Worm (Caenorhabditis elegans): ENCODE data around the gene skr-16.

skr-16 gene

ce11 chrIV:7175346-7175745 lies 6.8 kb downstream of the skr-16 start, which contains the start of gene C42D4.19:
C42D4.19 (plus strand) TSS chrIV:7175646.
- TF ChIP-seq ref-1 (GFP tag; conservative IDR thresholded peaks at IDR 0.05) (no peak), tab-1 (GFP tag; IDR thresholded peaks at IDR 0.05) (no peak), ztf-23 (GFP tag; IDR thresholded peaks at IDR 0.05) (no peak), med-1 (GFP tag; optimal IDR thresholded peaks at IDR 0.05; ENCODE audit: insufficient read depth) (no peak), ztf-29 (GFP tag; IDR thresholded peaks at IDR 0.05) (no peak), flt-1 (GFP tag; IDR thresholded peaks at IDR 0.05) (no peak), cog-1 (tag; optimal IDR thresholded peaks at IDR 0.05) (no peak), klf-2 (GFP tag; conservative IDR thresholded peaks at IDR 0.05) (no peak), T22C8.4 (GFP tag; IDR thresholded peaks at IDR 0.05) (no peak)

DNA sequence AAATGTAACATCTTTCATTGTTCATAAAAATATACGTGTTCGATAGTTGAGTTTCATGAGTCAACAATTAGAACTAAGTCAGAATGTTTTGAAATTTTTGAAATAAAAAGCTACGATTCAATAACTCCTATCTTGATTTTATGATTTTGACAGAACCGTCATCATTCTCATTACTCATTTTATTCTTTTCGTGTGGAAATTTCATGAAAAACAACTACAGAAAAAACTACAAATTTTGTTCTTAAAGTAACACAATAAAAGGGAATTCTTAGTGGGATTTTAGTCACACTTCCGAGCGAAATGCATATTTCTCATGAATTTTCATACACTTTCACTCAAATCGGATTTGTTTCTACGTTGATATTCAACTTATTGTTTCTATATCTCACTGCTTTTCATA lies 8.4 kb downstream of the skr-16 start, which contains the start of gene str-44:
TSS of gene str-44 (plus strand) at position 301 of the 400 bp plus-strand sequence.
- no peak for TF ChIP-seq flt-1 (GFP tag; IDR thresholded peaks at IDR 0.05)
- TF ChIP-seq ztf-23 (GFP tag; IDR thresholded peaks at IDR 0.05) = no peak
- no peak for TF ChIP-seq tab-1 (GFP tag; IDR thresholded peaks at IDR 0.05)
- TF ChIP-seq ztf-29 (GFP tag; IDR thresholded peaks at IDR 0.05) = no peak
- no peak for TF ChIP-seq med-1 (GFP tag; optimal IDR thresholded peaks at IDR 0.05; ENCODE audit: insufficient read depth)
- no peak for TF ChIP-seq ref-1 (GFP tag; conservative IDR thresholded peaks at IDR 0.05)
- TF ChIP-seq cog-1 (tag; optimal IDR thresholded peaks at IDR 0.05) = no peak
- TF ChIP-seq klf-2 (GFP tag; conservative IDR thresholded peaks at IDR 0.05) = no peak
- no peak for TF ChIP-seq T22C8.4 (GFP tag; IDR thresholded peaks at IDR 0.05)

DNA sequence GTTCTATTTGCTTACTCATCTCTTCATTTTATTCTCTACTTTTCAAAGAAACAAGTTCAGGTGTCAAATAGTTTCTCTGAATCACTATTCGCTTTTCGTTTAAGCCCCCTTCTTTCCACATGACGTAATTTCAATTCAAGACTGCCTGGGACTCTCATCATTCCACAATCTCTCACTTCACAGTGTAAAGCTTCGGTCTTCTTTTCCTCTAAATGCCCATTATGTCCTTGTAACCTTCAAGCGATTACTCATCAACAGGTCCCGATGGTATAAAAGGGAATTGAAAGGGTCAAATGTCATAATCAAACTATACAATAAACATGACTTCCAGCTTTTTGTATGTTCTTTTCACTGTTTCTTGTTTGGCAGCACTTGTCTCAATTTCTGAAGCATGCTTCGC lies 10.4 kb downstream of the skr-16 start, which contains the start of gene C42D4.3:
TSS of gene C42D4.3 (plus strand) at position 298 of the 400 bp plus-strand sequence.
- TF ChIP-seq ztf-23 (GFP tag; IDR thresholded peaks at IDR 0.05) = no peak
- no peak for TF ChIP-seq klf-2 (GFP tag; conservative IDR thresholded peaks at IDR 0.05)
- TF ChIP-seq ref-1 (GFP tag; conservative IDR thresholded peaks at IDR 0.05) = no peak
- no peak for TF ChIP-seq cog-1 (tag; optimal IDR thresholded peaks at IDR 0.05)
- TF ChIP-seq tab-1 (GFP tag; IDR thresholded peaks at IDR 0.05) = no peak
- no peak for TF ChIP-seq ztf-29 (GFP tag; IDR thresholded peaks at IDR 0.05)
- TF ChIP-seq T22C8.4 (GFP tag; IDR thresholded peaks at IDR 0.05) = no peak
- no peak for TF ChIP-seq flt-1 (GFP tag; IDR thresholded peaks at IDR 0.05)
- no peak for TF ChIP-seq med-1 (GFP tag; optimal IDR thresholded peaks at IDR 0.05; ENCODE audit: insufficient read depth)

DNA sequence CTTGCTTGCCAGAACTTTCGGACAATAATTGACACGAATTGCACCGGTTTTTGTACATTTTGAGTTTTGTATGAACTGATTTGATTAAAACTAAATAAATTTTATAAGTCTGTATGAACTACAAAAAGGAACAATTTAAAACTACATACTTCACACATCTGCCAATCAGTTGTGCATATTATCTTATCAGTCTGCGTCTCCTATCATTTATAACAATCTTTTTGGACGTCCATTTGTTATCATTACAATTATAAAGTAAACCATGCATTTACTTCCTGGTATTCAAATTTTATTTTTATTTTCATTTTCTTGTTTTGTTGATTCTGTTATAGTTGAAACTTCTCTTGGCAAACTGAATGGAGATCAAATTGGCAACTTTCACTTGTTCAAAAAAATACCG lies 11.8 kb downstream of the skr-16 start, which contains the start of gene cest-10:
TSS of gene cest-10 (plus strand) at position 254 of the 400 bp plus-strand sequence.
- TF ChIP-seq cog-1 (tag; optimal IDR thresholded peaks at IDR 0.05) (no peak), T22C8.4 (GFP tag; IDR thresholded peaks at IDR 0.05) (no peak), ref-1 (GFP tag; conservative IDR thresholded peaks at IDR 0.05) (no peak), ztf-23 (GFP tag; IDR thresholded peaks at IDR 0.05) (no peak), ztf-29 (GFP tag; IDR thresholded peaks at IDR 0.05) (no peak), med-1 (GFP tag; optimal IDR thresholded peaks at IDR 0.05; ENCODE audit: insufficient read depth) (no peak), klf-2 (GFP tag; conservative IDR thresholded peaks at IDR 0.05) (no peak), tab-1 (GFP tag; IDR thresholded peaks at IDR 0.05) (no peak)

DNA sequence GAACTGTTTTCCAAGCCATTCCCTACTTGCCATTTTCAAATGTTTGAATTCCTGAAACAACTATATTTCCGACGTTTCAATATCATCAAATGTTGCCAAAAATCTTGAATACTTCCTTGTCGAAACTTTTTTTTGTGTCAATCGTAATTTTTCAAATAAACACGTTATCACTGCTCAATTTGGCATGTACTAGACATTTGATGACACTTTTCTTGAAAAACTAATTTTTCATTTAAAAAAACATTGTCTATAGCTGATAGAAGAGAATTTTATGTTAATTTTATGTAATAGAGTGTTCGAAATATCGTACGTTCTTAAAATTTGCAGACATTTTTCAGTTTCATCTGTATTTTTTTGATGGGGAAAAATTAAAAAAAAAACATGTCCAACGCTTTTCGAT lies 14.3 kb downstream of the skr-16 start:
- no peak for TF ChIP-seq ref-1 (GFP tag; conservative IDR thresholded peaks at IDR 0.05)
- TF ChIP-seq ztf-23 (GFP tag; IDR thresholded peaks at IDR 0.05) = no peak
- TF ChIP-seq klf-2 (GFP tag; conservative IDR thresholded peaks at IDR 0.05) = no peak
- no peak for TF ChIP-seq ztf-29 (GFP tag; IDR thresholded peaks at IDR 0.05)
- TF ChIP-seq tab-1 (GFP tag; IDR thresholded peaks at IDR 0.05) = no peak
- no peak for TF ChIP-seq T22C8.4 (GFP tag; IDR thresholded peaks at IDR 0.05)

- TF ChIP-seq cog-1 (tag; optimal IDR thresholded peaks at IDR 0.05) (no peak), ref-1 (GFP tag; conservative IDR thresholded peaks at IDR 0.05) (no peak), tab-1 (GFP tag; IDR thresholded peaks at IDR 0.05) (no peak), ztf-29 (GFP tag; IDR thresholded peaks at IDR 0.05) (no peak), flt-1 (GFP tag; IDR thresholded peaks at IDR 0.05) (no peak), med-1 (GFP tag; optimal IDR thresholded peaks at IDR 0.05; ENCODE audit: insufficient read depth) (no peak), T22C8.4 (GFP tag; IDR thresholded peaks at IDR 0.05) (no peak), klf-2 (GFP tag; conservative IDR thresholded peaks at IDR 0.05) (no peak), ztf-23 (GFP tag; IDR thresholded peaks at IDR 0.05) (no peak)
Measured at ce11 chrIV:7184597-7184996, 16.1 kb downstream of the skr-16 start, which contains the start of gene clec-179. clec-179 (minus strand) TSS chrIV:7184697.

- no peak for TF ChIP-seq ztf-29 (GFP tag; IDR thresholded peaks at IDR 0.05)
- TF ChIP-seq ref-1 (GFP tag; conservative IDR thresholded peaks at IDR 0.05) = no peak
- TF ChIP-seq flt-1 (GFP tag; IDR thresholded peaks at IDR 0.05) = no peak
- no peak for TF ChIP-seq T22C8.4 (GFP tag; IDR thresholded peaks at IDR 0.05)
- TF ChIP-seq med-1 (GFP tag; optimal IDR thresholded peaks at IDR 0.05; ENCODE audit: insufficient read depth) = no peak
- no peak for TF ChIP-seq cog-1 (tag; optimal IDR thresholded peaks at IDR 0.05)
- no peak for TF ChIP-seq tab-1 (GFP tag; IDR thresholded peaks at IDR 0.05)
- no peak for TF ChIP-seq klf-2 (GFP tag; conservative IDR thresholded peaks at IDR 0.05)
Measured at ce11 chrIV:7186756-7187155, 18.2 kb downstream of the skr-16 start, which contains the start of gene str-249. str-249 (minus strand) TSS chrIV:7186856.

DNA sequence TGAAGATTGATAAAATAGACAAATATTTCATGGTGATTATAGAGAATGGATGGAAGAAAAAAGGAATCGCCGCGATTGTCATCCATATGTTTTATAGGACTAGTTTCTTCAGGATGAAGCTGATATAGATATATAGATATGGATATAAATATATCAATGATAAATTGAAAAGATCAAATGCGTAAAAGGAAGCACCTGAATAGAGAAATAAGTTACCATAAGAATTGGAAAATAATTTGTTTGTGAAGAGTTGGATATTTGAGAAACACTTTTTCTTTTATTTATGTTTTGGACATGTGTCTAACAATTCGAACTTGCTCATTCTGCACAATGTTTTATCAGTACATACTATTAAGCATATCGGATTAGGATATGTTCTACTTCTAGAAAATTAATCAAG lies 19.5 kb downstream of the skr-16 start, which contains the start of gene C42D4.13:
TSS of gene C42D4.13 (minus strand) at position 101 of the 400 bp plus-strand sequence.
- TF ChIP-seq T22C8.4 (GFP tag; IDR thresholded peaks at IDR 0.05) (no peak), cog-1 (tag; optimal IDR thresholded peaks at IDR 0.05) (no peak), ztf-29 (GFP tag; IDR thresholded peaks at IDR 0.05) (no peak), ref-1 (GFP tag; conservative IDR thresholded peaks at IDR 0.05) (no peak), flt-1 (GFP tag; IDR thresholded peaks at IDR 0.05) (no peak), tab-1 (GFP tag; IDR thresholded peaks at IDR 0.05) (no peak), klf-2 (GFP tag; conservative IDR thresholded peaks at IDR 0.05) (no peak), ztf-23 (GFP tag; IDR thresholded peaks at IDR 0.05) (no peak), med-1 (GFP tag; optimal IDR thresholded peaks at IDR 0.05; ENCODE audit: insufficient read depth) (no peak)

DNA sequence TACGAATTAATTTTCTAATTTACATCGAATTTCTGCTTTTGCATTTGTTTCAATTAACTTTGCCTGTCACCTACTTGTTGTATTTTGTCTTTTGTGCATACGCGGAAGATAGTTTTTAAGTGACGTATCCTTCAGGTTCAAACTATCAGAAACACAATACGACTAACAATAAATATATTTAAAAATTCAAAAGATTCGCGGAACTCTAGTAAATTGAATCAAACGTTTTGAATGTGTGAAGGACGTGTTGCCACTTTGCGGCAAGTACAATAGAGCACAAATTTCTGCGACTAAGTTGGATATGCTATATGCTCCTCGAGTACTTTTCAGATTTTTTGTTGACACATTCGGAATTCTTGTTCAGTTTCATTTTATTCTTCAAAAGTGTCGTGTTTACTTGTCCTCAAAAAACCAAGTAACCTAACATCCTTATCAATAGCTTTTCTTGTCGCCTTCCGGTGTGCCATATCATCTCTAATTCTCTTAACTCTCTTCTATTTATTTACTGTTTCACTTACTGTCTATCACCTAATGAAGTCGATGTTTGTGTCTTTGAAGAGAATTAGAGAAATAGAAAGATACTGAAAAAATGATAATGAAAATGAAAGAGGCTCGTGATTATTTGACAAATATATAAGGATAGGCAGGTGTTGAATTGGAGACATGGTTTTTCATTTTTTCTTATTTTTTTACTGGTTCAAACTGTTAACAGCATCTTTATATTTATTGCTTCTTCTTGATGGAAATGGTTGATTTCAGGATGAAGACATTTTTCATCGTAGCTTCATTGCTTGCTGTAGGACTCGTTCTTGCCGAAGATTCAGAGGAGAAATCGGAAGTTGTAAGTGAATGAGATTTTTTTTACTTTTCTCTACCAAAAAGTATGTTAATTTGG lies 20.3 kb downstream of the skr-16 start, which contains the start of gene srlf-7:
TSS of gene srlf-7 (plus strand) at position 760 of the 895 bp plus-strand sequence.
- TF ChIP-seq med-1 (GFP tag; optimal IDR thresholded peaks at IDR 0.05; ENCODE audit: insufficient read depth) (no peak), tab-1 (GFP tag; IDR thresholded peaks at IDR 0.05) (no peak), cog-1 (tag; optimal IDR thresholded peaks at IDR 0.05) (no peak), T22C8.4 (GFP tag; IDR thresholded peaks at IDR 0.05) (no peak), ztf-29 (GFP tag; IDR thresholded peaks at IDR 0.05) (no peak), klf-2 (GFP tag; conservative IDR thresholded peaks at IDR 0.05) (no peak), ref-1 (GFP tag; conservative IDR thresholded peaks at IDR 0.05) (no peak)

Measured in whole organism, midembryonic.